Worm (Caenorhabditis elegans): ENCODE measurements around the gene nid-1.

nid-1 gene

ce11 chrV:12897338-12897737, 12.6 kb upstream of the nid-1 start:
- TF ChIP-seq dao-5 (tag; optimal IDR thresholded peaks at IDR 0.05), result no peak
- no peak for TF ChIP-seq him-1 (tag; optimal IDR thresholded peaks at IDR 0.05)
- TF ChIP-seq W03F9.2 (tag; optimal IDR thresholded peaks at IDR 0.05), result no peak

- TF ChIP-seq him-1 (tag; optimal IDR thresholded peaks at IDR 0.05) (no peak), dao-5 (tag; optimal IDR thresholded peaks at IDR 0.05) (no peak), W03F9.2 (tag; optimal IDR thresholded peaks at IDR 0.05) (no peak)
Measured at ce11 chrV:12898583-12899232, 11.2 kb upstream of the nid-1 start.

- TF ChIP-seq him-1 (tag; optimal IDR thresholded peaks at IDR 0.05) (no peak), W03F9.2 (tag; optimal IDR thresholded peaks at IDR 0.05) (no peak), dao-5 (tag; optimal IDR thresholded peaks at IDR 0.05) (no peak)
Measured at ce11 chrV:12901301-12901700, 8.6 kb upstream of the nid-1 start.

DNA sequence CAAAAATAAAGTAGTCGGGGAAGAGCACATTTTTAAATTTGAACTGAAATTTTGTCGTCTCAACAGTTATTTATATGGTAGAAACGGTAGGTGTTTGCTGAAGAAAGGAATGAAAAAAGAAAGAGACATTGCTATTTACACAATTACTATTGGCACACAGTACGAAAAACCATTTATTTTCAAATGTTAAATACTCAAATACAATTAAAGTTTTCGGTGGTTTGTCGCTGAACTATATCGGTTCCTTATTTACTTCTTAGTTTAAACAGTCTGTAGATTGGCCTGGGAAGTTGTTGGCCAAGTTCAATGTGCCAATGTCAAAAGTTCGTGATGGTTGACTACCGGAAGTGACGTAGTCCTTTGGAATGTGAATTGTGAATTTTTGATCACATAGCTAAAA, 5.9 kb upstream of the nid-1 start, which contains the start of gene ttr-27:
ttr-27 (minus strand) TSS at position 45 of the 400 bp plus-strand sequence.
- TF ChIP-seq him-1 (tag; optimal IDR thresholded peaks at IDR 0.05) (no peak), dao-5 (tag; optimal IDR thresholded peaks at IDR 0.05) (no peak), W03F9.2 (tag; optimal IDR thresholded peaks at IDR 0.05) (no peak)

DNA sequence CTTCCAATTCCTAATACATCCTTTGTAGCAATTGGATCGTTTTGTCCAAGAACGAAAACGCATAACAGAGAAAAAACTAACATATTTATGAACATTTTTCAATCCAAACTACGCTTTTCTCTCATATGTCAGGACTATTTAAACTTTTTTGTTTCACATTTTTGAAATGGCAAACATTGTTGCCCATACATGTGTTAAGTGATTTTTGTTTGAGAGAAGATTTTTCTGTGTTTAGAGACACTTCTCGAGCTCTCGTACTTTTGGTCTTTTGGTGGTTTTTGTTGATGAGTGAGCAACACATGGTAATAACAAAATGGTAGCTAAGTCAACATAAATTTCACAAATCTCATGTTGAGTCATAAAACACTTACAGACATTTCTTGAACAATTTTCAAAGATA, 4.8 kb upstream of the nid-1 start, which contains the start of gene ttr-28:
ttr-28 (minus strand) TSS at position 101 of the 400 bp plus-strand sequence.
- TF ChIP-seq him-1 (tag; optimal IDR thresholded peaks at IDR 0.05), result no peak
- no peak for TF ChIP-seq W03F9.2 (tag; optimal IDR thresholded peaks at IDR 0.05)
- TF ChIP-seq dao-5 (tag; optimal IDR thresholded peaks at IDR 0.05), result no peak

DNA sequence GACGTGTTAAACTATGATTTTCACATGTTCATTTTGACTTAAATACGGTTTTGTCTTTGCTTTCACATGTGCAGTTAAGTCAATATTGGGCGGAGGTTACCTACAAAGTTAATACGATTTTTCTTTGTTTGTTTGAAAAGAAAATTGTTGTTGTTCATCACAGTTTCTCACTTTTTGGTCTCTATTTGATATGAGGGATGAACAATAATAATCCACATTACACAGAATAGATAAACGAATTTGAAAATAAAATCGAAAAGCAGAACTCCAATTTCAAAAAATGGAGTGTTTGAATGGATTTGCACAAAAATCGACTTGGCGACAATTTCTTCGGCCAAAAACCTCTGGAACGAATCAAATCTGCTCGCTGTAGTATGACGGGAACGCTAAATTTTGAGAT, 3.2 kb upstream of the nid-1 start, which contains the start of gene ttr-29:
ttr-29 (minus strand) TSS at position 101 of the 400 bp plus-strand sequence.
- no peak for TF ChIP-seq him-1 (tag; optimal IDR thresholded peaks at IDR 0.05)
- TF ChIP-seq W03F9.2 (tag; optimal IDR thresholded peaks at IDR 0.05), result no peak
- no peak for TF ChIP-seq dao-5 (tag; optimal IDR thresholded peaks at IDR 0.05)

DNA sequence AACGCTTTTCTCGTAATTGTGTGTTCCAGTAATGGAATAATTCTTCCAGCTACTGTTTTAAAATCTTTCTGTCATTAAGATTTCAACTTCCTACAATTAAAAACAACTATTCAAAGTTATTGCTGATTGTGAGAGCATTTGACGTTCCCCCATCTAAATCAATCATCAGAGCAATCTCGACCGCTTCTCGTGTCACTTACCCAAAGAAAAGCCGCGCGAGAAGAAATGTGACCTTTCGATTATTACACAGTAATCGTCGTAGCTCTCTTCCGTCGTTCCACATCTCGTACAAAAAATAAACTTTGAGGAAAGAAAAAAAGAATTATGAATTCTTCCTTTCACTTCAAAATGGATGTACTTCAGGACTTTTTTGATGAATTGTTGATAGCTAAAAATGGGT, 2.5 kb upstream of the nid-1 start:
- TF ChIP-seq him-1 (tag; optimal IDR thresholded peaks at IDR 0.05), result no peak
- no peak for TF ChIP-seq dao-5 (tag; optimal IDR thresholded peaks at IDR 0.05)
- no peak for TF ChIP-seq W03F9.2 (tag; optimal IDR thresholded peaks at IDR 0.05)

DNA sequence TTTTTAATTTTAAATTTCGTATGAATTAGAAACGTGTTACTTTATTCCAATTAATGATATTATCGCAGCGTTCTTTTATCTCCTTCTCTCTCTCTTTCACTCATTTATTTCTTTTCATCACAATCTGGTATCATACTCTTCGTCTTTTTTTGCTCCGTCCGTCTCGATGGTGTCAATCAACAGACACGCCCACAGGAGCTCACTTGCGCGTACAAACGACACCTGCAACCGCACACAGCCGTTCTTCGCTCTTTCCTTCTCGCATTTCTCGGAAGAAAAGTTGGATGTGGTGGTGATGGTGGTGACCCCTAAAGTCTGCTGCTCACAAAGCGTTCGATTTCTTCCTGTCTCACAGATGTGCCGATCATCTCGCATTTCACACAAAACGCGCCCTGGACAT, 1.3 kb upstream of the nid-1 start:
- TF ChIP-seq dao-5 (tag; optimal IDR thresholded peaks at IDR 0.05) (no peak), him-1 (tag; optimal IDR thresholded peaks at IDR 0.05) (no peak), W03F9.2 (tag; optimal IDR thresholded peaks at IDR 0.05) (no peak)

DNA sequence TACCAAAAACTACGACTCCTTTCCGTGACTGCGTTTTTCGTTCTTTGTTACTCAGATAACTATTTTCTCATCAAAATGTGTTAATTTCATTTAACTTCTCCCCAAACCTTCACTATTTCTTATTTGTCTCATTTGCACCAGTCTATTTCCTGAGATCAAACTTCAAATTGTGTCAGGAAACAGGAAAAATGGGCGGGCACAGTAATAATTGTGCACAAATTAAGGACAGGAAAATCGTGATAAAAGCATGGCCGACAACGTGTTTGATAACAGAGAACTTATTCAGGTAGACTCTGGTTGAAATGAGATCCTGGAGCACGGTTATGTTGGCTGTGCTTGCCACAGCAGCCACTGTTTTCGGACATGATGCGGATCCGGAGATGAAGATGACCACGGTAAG, 9.8 kb downstream of the nid-1 start, which contains the start of gene lipl-1:
lipl-1 (plus strand) TSS at position 282 of the 400 bp plus-strand sequence.
- TF ChIP-seq him-1 (tag; optimal IDR thresholded peaks at IDR 0.05) (no peak), dao-5 (tag; optimal IDR thresholded peaks at IDR 0.05) (no peak), W03F9.2 (tag; optimal IDR thresholded peaks at IDR 0.05) (no peak)

DNA sequence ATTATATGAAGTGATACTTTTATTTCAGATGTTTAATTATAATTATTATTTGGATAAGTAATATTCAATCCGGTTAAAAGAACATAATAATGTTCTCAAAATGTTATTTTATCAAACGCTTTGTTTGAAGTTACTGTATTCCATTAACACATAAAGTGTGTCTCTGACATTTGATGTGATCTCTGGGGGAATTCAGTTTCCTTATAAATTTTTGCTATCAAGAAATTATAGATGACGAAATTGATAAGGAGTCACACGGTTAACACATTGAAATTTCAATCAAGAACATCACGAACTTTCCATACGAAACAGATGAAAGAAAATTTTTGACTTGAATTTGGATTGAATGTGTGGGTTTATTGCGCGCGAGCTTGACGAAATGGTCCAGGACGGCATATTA, 11.8 kb downstream of the nid-1 start:
- TF ChIP-seq dao-5 (tag; optimal IDR thresholded peaks at IDR 0.05), result no peak

ce11 chrV:12922308-12922707, 12.4 kb downstream of the nid-1 start, which contains the start of gene dhrs-4:
TSS of gene dhrs-4 (plus strand) at chrV:12922608.
- TF ChIP-seq W03F9.2 (tag; optimal IDR thresholded peaks at IDR 0.05) (no peak), dao-5 (tag; optimal IDR thresholded peaks at IDR 0.05) (no peak), him-1 (tag; optimal IDR thresholded peaks at IDR 0.05) (no peak)

DNA sequence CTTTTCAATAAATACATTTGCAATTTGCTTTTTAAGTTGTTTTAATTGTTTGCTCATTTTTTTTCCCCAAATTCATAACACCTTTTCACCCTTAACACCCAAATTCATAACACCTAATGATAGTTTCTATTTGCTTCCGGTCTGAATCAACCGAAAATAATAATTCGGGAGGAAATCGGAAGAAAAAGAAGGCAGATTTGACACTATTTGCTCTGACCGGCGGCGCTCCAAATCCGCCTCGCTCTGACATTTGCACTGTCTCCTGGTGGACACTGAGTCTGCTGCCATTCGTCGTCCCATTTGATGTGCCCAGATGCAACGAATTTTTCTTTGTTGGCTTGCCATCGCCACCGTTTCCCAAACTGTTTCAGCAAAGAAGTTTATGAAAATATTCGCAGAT, 14.2 kb downstream of the nid-1 start, which contains the start of gene pqn-67:
pqn-67 (plus strand) TSS at position 301 of the 400 bp plus-strand sequence.
- TF ChIP-seq him-1 (tag; optimal IDR thresholded peaks at IDR 0.05) (no peak), dao-5 (tag; optimal IDR thresholded peaks at IDR 0.05) (no peak), W03F9.2 (tag; optimal IDR thresholded peaks at IDR 0.05) (no peak)

ce11 chrV:12928929-12929532, 19.1 kb downstream of the nid-1 start, which contains the start of gene T16G1.2:
TSS of gene T16G1.2 (plus strand) at chrV:12929482.
- no peak for TF ChIP-seq W03F9.2 (tag; optimal IDR thresholded peaks at IDR 0.05)
- no peak for TF ChIP-seq him-1 (tag; optimal IDR thresholded peaks at IDR 0.05)
- no peak for TF ChIP-seq dao-5 (tag; optimal IDR thresholded peaks at IDR 0.05)

ce11 chrV:12933654-12934053, 23.7 kb downstream of the nid-1 start:
- TF ChIP-seq dao-5 (tag; optimal IDR thresholded peaks at IDR 0.05) (no peak), him-1 (tag; optimal IDR thresholded peaks at IDR 0.05) (no peak), W03F9.2 (tag; optimal IDR thresholded peaks at IDR 0.05) (no peak)
